Fruit fly (Drosophila melanogaster): ENCODE results near the gene Ndc80.

DNA sequence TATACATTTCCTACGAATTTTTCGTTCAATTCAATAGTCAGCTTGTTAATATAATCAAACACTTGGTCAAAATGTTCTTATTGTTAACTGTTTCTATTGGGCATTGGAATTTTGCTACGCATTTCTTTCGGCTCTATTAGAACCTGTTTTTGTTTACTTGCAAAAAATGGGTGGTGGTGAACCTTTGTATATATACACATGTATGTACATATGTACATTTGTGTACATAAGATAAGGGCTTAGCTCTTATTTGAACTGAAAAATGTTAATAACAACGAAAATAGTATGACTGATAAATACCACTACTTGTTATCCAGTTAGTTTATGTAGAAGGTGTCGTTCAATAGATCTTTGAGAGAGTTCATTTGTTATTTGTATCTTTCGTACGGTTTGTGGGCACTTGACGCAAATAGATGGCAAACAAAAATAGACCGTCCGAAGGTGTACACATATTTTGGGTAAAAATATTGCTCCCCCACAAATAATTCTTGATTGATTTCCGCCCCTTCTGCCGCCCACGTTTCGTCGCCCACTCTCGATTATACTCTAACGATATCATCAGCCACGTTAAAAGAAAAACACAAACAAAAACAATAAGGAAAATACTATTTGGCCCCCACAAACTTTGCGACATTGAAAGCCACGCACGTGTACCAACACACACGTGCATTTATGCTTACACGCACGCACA lies 14.2 kb upstream of the Ndc80 start:
- TF ChIP-seq psq (optimal IDR thresholded peaks at IDR 0.05) (no peak), ttk (optimal IDR thresholded peaks at IDR 0.05) (no peak)

All from Kc167 (cell line).